Worm (Caenorhabditis elegans) whole organism, L2 larva: Measurements from ENCODE around the gene W02A2.9.
A peak's percentile ranks its signal among the peaks of the same experiment; 100 is the strongest.

Experiments
- C34F6.9 ChIP-seq: fragments of 150-350 bp; optimal IDR thresholded peaks from 2 replicates; lab custom pipeline; 2014; ENCODE audit warnings: missing biosample characterization, missing genetic modification characterization
- R02D3.7 ChIP-seq: fragments of 150-350 bp; optimal IDR thresholded peaks from 2 replicates; lab custom pipeline; 2014; ENCODE audit warnings: missing biosample characterization, missing genetic modification characterization
- Y55F3AM.14 ChIP-seq: fragments of 200-800 bp; sonication (Bioruptor generic); optimal IDR thresholded peaks from 2 replicates; lab custom pipeline; 2018; ENCODE audit warnings: mild to moderate bottlenecking, missing genetic modification characterization, missing compliant biosample characterization
- ZK546.5 ChIP-seq: sonication (generic microtip); optimal IDR thresholded peaks from 2 replicates; lab custom pipeline; 2017; ENCODE audit warnings: missing biosample characterization, missing genetic modification characterization
- ama-1 ChIP-seq: fragments of 150-350 bp; optimal IDR thresholded peaks from 2 replicates; lab custom pipeline; 2018; ENCODE audit warnings: inconsistent platforms
- ceh-16 ChIP-seq: fragments of 150-350 bp; optimal IDR thresholded peaks from 2 replicates; lab custom pipeline; 2014; ENCODE audit warnings: missing biosample characterization, missing genetic modification characterization
- ceh-82 ChIP-seq: fragments of 150-350 bp; optimal IDR thresholded peaks from 2 replicates; lab custom pipeline; 2014; ENCODE audit warnings: missing biosample characterization, missing genetic modification characterization
- crh-2 ChIP-seq: sonication (generic microtip); optimal IDR thresholded peaks from 2 replicates; lab custom pipeline; 2017; ENCODE audit warnings: missing biosample characterization, missing genetic modification characterization
- egl-27 ChIP-seq: sonication (generic microtip); optimal IDR thresholded peaks from 3 replicates; lab custom pipeline; 2017; ENCODE audit warnings: missing biosample characterization, missing genetic modification reagents, missing genetic modification characterization
- elt-1 ChIP-seq: fragments of 150-350 bp; optimal IDR thresholded peaks from 2 replicates; lab custom pipeline; 2014; ENCODE audit warnings: missing biosample characterization, missing genetic modification characterization
- elt-3 ChIP-seq: sonication (generic microtip); optimal IDR thresholded peaks from 2 replicates; lab custom pipeline; 2017; ENCODE audit warnings: missing biosample characterization, missing genetic modification characterization
- gmeb-1 ChIP-seq: fragments of 150-350 bp; optimal IDR thresholded peaks from 2 replicates; lab custom pipeline; 2014; ENCODE audit warnings: missing biosample characterization, missing genetic modification characterization
- lin-11 ChIP-seq: fragments of 150-350 bp; sonication (generic microtip); optimal IDR thresholded peaks from 2 replicates; lab custom pipeline; 2014; ENCODE audit warnings: missing biosample characterization, missing genetic modification characterization, inconsistent platforms, mixed read lengths
- lin-39 ChIP-seq: fragments of 150-350 bp; optimal IDR thresholded peaks from 2 replicates; lab custom pipeline; 2014; ENCODE audit warnings: missing biosample characterization, missing genetic modification reagents, missing genetic modification characterization
- lsy-2 ChIP-seq, 2 experiments: fragments of 150-350 bp in 1 of 2; sonication (generic microtip) in 1 of 2; optimal IDR thresholded peaks; 2 replicates each; lab custom pipeline; 2014 to 2017; ENCODE audit warnings: missing biosample characterization in 2 of 2, missing genetic modification characterization in 2 of 2
- mab-5 ChIP-seq: fragments of 150-350 bp; optimal IDR thresholded peaks from 2 replicates; lab custom pipeline; 2014; ENCODE audit warnings: missing biosample characterization, missing genetic modification characterization
- nhr-10 ChIP-seq: sonication (generic microtip); optimal IDR thresholded peaks from 2 replicates; lab custom pipeline; 2017; ENCODE audit warnings: missing biosample characterization, missing genetic modification characterization
- nhr-129 ChIP-seq: fragments of 150-350 bp; optimal IDR thresholded peaks from 2 replicates; lab custom pipeline; 2014; ENCODE audit warnings: missing biosample characterization, missing genetic modification characterization
- nhr-21 ChIP-seq: fragments of 150-350 bp; optimal IDR thresholded peaks from 2 replicates; lab custom pipeline; 2014; ENCODE audit warnings: missing biosample characterization, missing genetic modification characterization
- nhr-237 ChIP-seq: fragments of 150-350 bp; optimal IDR thresholded peaks from 2 replicates; lab custom pipeline; 2014; ENCODE audit warnings: missing biosample characterization, missing genetic modification characterization
- nhr-25 ChIP-seq: fragments of 150-350 bp; sonication (generic microtip); optimal IDR thresholded peaks from 3 replicates; lab custom pipeline; 2014; ENCODE audit warnings: missing biosample characterization, missing genetic modification characterization
- nhr-6 ChIP-seq: fragments of 150-350 bp; optimal IDR thresholded peaks from 2 replicates; lab custom pipeline; 2014; ENCODE audit warnings: missing biosample characterization, missing genetic modification characterization
- nhr-77 ChIP-seq: fragments of 150-350 bp; optimal IDR thresholded peaks from 2 replicates; lab custom pipeline; 2014; ENCODE audit warnings: missing biosample characterization, missing genetic modification characterization
- peb-1 ChIP-seq: fragments of 150-350 bp; optimal IDR thresholded peaks from 2 replicates; lab custom pipeline; 2014; ENCODE audit warnings: missing biosample characterization, missing genetic modification characterization
- sem-4 ChIP-seq: fragments of 150-350 bp; optimal IDR thresholded peaks from 2 replicates; lab custom pipeline; 2014; ENCODE audit warnings: missing biosample characterization, missing genetic modification reagents, missing genetic modification characterization
- skn-1 ChIP-seq: sonication (generic microtip); optimal IDR thresholded peaks from 2 replicates; lab custom pipeline; 2017; ENCODE audit warnings: missing biosample characterization, missing genetic modification characterization
- sma-9 ChIP-seq, 2 experiments: fragments of 150-350 bp in 1 of 2; sonication (generic microtip) in 1 of 2; optimal IDR thresholded peaks; 2 replicates each; lab custom pipeline; 2014 to 2016; ENCODE audit warnings: missing genetic modification characterization in 2 of 2, mild to moderate bottlenecking in 1 of 2, missing biosample characterization in 1 of 2, missing compliant biosample characterization in 1 of 2, missing genetic modification reagents in 1 of 2, moderate library complexity in 1 of 2
- snpc-4 ChIP-seq: fragments of 150-350 bp; optimal IDR thresholded peaks from 2 replicates; lab custom pipeline; 2014; ENCODE audit warnings: missing biosample characterization, missing genetic modification characterization
- unc-39 ChIP-seq: fragments of 150-350 bp; optimal IDR thresholded peaks from 2 replicates; lab custom pipeline; 2014; ENCODE audit warnings: missing biosample characterization, missing genetic modification characterization
- unc-55 ChIP-seq: fragments of 150-350 bp; sonication (generic microtip); optimal IDR thresholded peaks from 3 replicates; lab custom pipeline; 2014; ENCODE audit warnings: missing biosample characterization, missing genetic modification reagents, missing genetic modification characterization
- unc-62 ChIP-seq: fragments of 150-350 bp; optimal IDR thresholded peaks from 2 replicates; lab custom pipeline; 2014; ENCODE audit warnings: missing biosample characterization, missing genetic modification reagents, missing genetic modification characterization
- zag-1 ChIP-seq: fragments of 150-350 bp; optimal IDR thresholded peaks from 2 replicates; lab custom pipeline; 2014; ENCODE audit warnings: missing biosample characterization, missing genetic modification characterization
- ztf-1 ChIP-seq: fragments of 200-800 bp; sonication (Bioruptor generic); conservative IDR thresholded peaks from 2 replicates; pipeline ENCODE4 v1.3.6; 2022; ENCODE audit warnings: missing genetic modification characterization, missing compliant biosample characterization
- ztf-4 ChIP-seq: fragments of 150-350 bp; optimal IDR thresholded peaks from 2 replicates; lab custom pipeline; 2014; ENCODE audit warnings: missing biosample characterization, missing genetic modification characterization

W02A2.9 gene

ce11 chrIV:13386043-13386442 is 38.6 kb downstream of the W02A2.9 start, which contains the start of the genes Y62E10A.20, Y62E10A.23 and mdt-9 (continued):
- TF ChIP-seq mab-5 (tag; lab: Kevin White, UChicago) (peak; percentile 67), skn-1 (tag; lab: Kevin White, UChicago) (no peak), unc-62 (no peak), elt-3 (tag; lab: Kevin White, UChicago) (no peak), sem-4 (tag; lab: Kevin White, UChicago) (peak; percentile 68), C34F6.9 (tag; lab: Kevin White, UChicago) (peak; percentile 80)
- TF ChIP-seq, all 48 proteins: peak for 21

- no peak for TF ChIP-seq nhr-10
- no peak for TF ChIP-seq lin-39 (tag; lab: Kevin White, UChicago)
- no peak for TF ChIP-seq nhr-129 (tag; lab: Kevin White, UChicago)
- TF ChIP-seq nhr-77 (tag; lab: Kevin White, UChicago): no peak
- no peak for TF ChIP-seq ceh-16 (tag; lab: Kevin White, UChicago)
Measured at ce11 chrIV:13386903-13387302, 39.4 kb downstream of the W02A2.9 start, which contains the start of gene lsm-3. Gene lsm-3 (plus strand): TSS chrIV:13387203.

ce11 chrIV:13388779-13389178 is 41.3 kb downstream of the W02A2.9 start:
- peak; percentile 84 for TF ChIP-seq nhr-21 (tag; lab: Kevin White, UChicago)
- TF ChIP-seq ztf-4 (tag; lab: Kevin White, UChicago): no peak
- peak; percentile 40 for TF ChIP-seq gmeb-1 (tag; lab: Kevin White, UChicago)
- no peak for TF ChIP-seq lin-11
- peak; percentile 57 for TF ChIP-seq Y55F3AM.14 (GFP tag; lab: Kevin White, UChicago)
- TF ChIP-seq ama-1 (lab: Kevin White, UChicago): peak; percentile 44
- TF ChIP-seq ceh-82 (tag; lab: Kevin White, UChicago): no peak
- TF ChIP-seq unc-55: peak; percentile 7
- no peak for TF ChIP-seq R02D3.7 (tag; lab: Kevin White, UChicago)
- TF ChIP-seq nhr-6 (tag; lab: Kevin White, UChicago): peak; percentile 28
- no peak for TF ChIP-seq ZK546.5 (tag; lab: Kevin White, UChicago)
- TF ChIP-seq zag-1: no peak
- TF ChIP-seq C34F6.9 (tag; lab: Kevin White, UChicago): no peak
- no peak for TF ChIP-seq ceh-16 (tag; lab: Kevin White, UChicago)
- TF ChIP-seq elt-1: no peak
- no peak for TF ChIP-seq skn-1 (tag; lab: Kevin White, UChicago)
- peak; percentile 48 for TF ChIP-seq nhr-25
- TF ChIP-seq unc-62: no peak
- TF ChIP-seq crh-2 (tag; lab: Kevin White, UChicago): peak; percentile 9
- no peak for TF ChIP-seq snpc-4 (tag; lab: Kevin White, UChicago)
- TF ChIP-seq lsy-2 (tag; optimal IDR thresholded peaks at IDR 0.05; lab: Kevin White, UChicago): peak in 1 of 2 experiments; percentile 3
- TF ChIP-seq ztf-1 (GFP tag; lab: Robert Waterston, UW): no peak
- TF ChIP-seq unc-39 (tag; lab: Kevin White, UChicago): no peak
- TF ChIP-seq nhr-129 (tag; lab: Kevin White, UChicago): peak; percentile 16
- TF ChIP-seq egl-27: no peak
- TF ChIP-seq sma-9 (GFP tag; optimal IDR thresholded peaks at IDR 0.05; lab: Kevin White, UChicago): no peak
- TF ChIP-seq sma-9 (tag; optimal IDR thresholded peaks at IDR 0.05; lab: Kevin White, UChicago): no peak
- no peak for TF ChIP-seq peb-1 (tag; lab: Kevin White, UChicago)
- TF ChIP-seq nhr-237 (tag; lab: Kevin White, UChicago): no peak

- TF ChIP-seq elt-1 (no peak), ztf-1 (GFP tag; lab: Robert Waterston, UW) (0 out of 2 replicates have a peak, but pooled peaks have one; percentile 77)
Measured at ce11 chrIV:13389237-13389636, 41.8 kb downstream of the W02A2.9 start.

ce11 chrIV:13390770-13391169 is 43.3 kb downstream of the W02A2.9 start:
- TF ChIP-seq nhr-10 (no peak), nhr-129 (tag; lab: Kevin White, UChicago) (peak; percentile 8)
